Worm (Caenorhabditis elegans) whole organism, L2 larva: Measurements from ENCODE around the gene pitr-5.

Experiments
- R02D3.7 ChIP-seq: fragments of 150-350 bp; optimal IDR thresholded peaks from 2 replicates; lab custom pipeline; 2014; ENCODE audit warnings: missing biosample characterization, missing genetic modification characterization
- aly-2 ChIP-seq: fragments of 150-350 bp; optimal IDR thresholded peaks from 2 replicates; lab custom pipeline; 2014; ENCODE audit warnings: missing biosample characterization, missing genetic modification characterization
- ceh-16 ChIP-seq: fragments of 150-350 bp; optimal IDR thresholded peaks from 2 replicates; lab custom pipeline; 2014; ENCODE audit warnings: missing biosample characterization, missing genetic modification characterization
- ceh-82 ChIP-seq: fragments of 150-350 bp; optimal IDR thresholded peaks from 2 replicates; lab custom pipeline; 2014; ENCODE audit warnings: missing biosample characterization, missing genetic modification characterization
- lin-13 ChIP-seq: fragments of 150-350 bp; optimal IDR thresholded peaks from 2 replicates; lab custom pipeline; 2014; ENCODE audit warnings: missing biosample characterization, missing genetic modification reagents, missing genetic modification characterization
- nhr-12 ChIP-seq: fragments of 150-350 bp; optimal IDR thresholded peaks from 2 replicates; lab custom pipeline; 2014; ENCODE audit warnings: missing biosample characterization, missing genetic modification characterization
- nhr-23 ChIP-seq: fragments of 150-350 bp; optimal IDR thresholded peaks from 2 replicates; lab custom pipeline; 2014; ENCODE audit warnings: missing biosample characterization, missing genetic modification reagents, missing genetic modification characterization
- nhr-25 ChIP-seq: fragments of 150-350 bp; sonication (generic microtip); optimal IDR thresholded peaks from 3 replicates; lab custom pipeline; 2014; ENCODE audit warnings: missing biosample characterization, missing genetic modification characterization
- nhr-6 ChIP-seq: fragments of 150-350 bp; optimal IDR thresholded peaks from 2 replicates; lab custom pipeline; 2014; ENCODE audit warnings: missing biosample characterization, missing genetic modification characterization

- TF ChIP-seq nhr-25 (tag; lab: Kevin White, UChicago): no peak
- no peak for TF ChIP-seq ceh-16 (tag; lab: Kevin White, UChicago)
- TF ChIP-seq ceh-82: no peak
- TF ChIP-seq aly-2 (tag; lab: Kevin White, UChicago): no peak
- TF ChIP-seq R02D3.7 (tag; lab: Kevin White, UChicago): no peak
- TF ChIP-seq nhr-6 (tag; lab: Kevin White, UChicago): no peak
- TF ChIP-seq nhr-12 (tag; lab: Kevin White, UChicago): no peak
- TF ChIP-seq nhr-23 (tag; lab: Kevin White, UChicago): no peak
- no peak for TF ChIP-seq lin-13
These were observed 5.8 kb upstream of the pitr-5 start, which contains the start of gene cpsf-2 for ce11 chrV:7178843-7179242.
